Worm (Caenorhabditis elegans) whole organism, late embryonic: ENCODE results near the gene nhr-258.
A peak's percentile ranks its signal among the peaks of the same experiment; 100 is the strongest.

Experiments used
- ceh-31 ChIP-seq: sonication (generic microtip); optimal IDR thresholded peaks from 2 replicates; lab custom pipeline; 2016; ENCODE audit warnings: missing genetic modification characterization, missing compliant biosample characterization
- pax-1 ChIP-seq: fragments of 150-350 bp; optimal IDR thresholded peaks from 2 replicates; lab custom pipeline; 2014; ENCODE audit warnings: missing biosample characterization, missing genetic modification characterization
- sdc-2 ChIP-seq: sonication (generic microtip); optimal IDR thresholded peaks from 2 replicates; lab custom pipeline; 2016; ENCODE audit warnings: missing genotype, missing genetic modification characterization, missing compliant biosample characterization
- ttx-3 ChIP-seq: sonication (generic microtip); optimal IDR thresholded peaks from 2 replicates; lab custom pipeline; 2016; ENCODE audit warnings: missing genetic modification reagents, missing genetic modification characterization, missing compliant biosample characterization

- no peak for TF ChIP-seq ttx-3 (tag; lab: Kevin White, UChicago)
- no peak for TF ChIP-seq sdc-2
- TF ChIP-seq ceh-31 (tag; lab: Kevin White, UChicago) = peak; percentile 63
- no peak for TF ChIP-seq pax-1 (tag; lab: Kevin White, UChicago)
Measured at ce11 chrIV:8019772-8020496, 24.8 kb upstream of the nhr-258 start, which contains the start of gene dnc-4.
